Fruit fly (Drosophila melanogaster) whole organism, wandering third instar larva: ENCODE results near the gene CG44085.

Experiments
- Abd-B ChIP-seq: fragments of >200 bp; optimal IDR thresholded peaks from 2 replicates; lab custom pipeline; 2017; ENCODE audit warnings: missing biosample characterization, missing genetic modification characterization
- CG9705 ChIP-seq: fragments of 200-800 bp; sonication (Bioruptor generic); optimal IDR thresholded peaks from 2 replicates; lab custom pipeline; 2018; ENCODE audit warnings: missing biosample characterization, mild to moderate bottlenecking, missing genetic modification characterization
- Dfd ChIP-seq: fragments of >200 bp; optimal IDR thresholded peaks from 2 replicates; lab custom pipeline; 2017; ENCODE audit warnings: missing biosample characterization, missing genetic modification characterization
- Dif ChIP-seq: fragments of 200-275, 200-300 bp; sonication (Bioruptor generic); optimal IDR thresholded peaks from 2 replicates; lab custom pipeline; 2018; ENCODE audit warnings: missing biosample characterization, missing genetic modification characterization; ENCODE audit not compliant: partially characterized antibody
- GATAd ChIP-seq: sonication (Bioruptor generic); optimal IDR thresholded peaks from 2 replicates; lab custom pipeline; 2016; ENCODE audit warnings: missing biosample characterization, missing genetic modification characterization
- HLH106 ChIP-seq: fragments of 200-800 bp; optimal IDR thresholded peaks from 3 replicates; lab custom pipeline; 2019; ENCODE audit warnings: missing biosample characterization, mild to moderate bottlenecking, missing genetic modification characterization, moderate library complexity
- Hnf4 ChIP-seq: fragments of 200-800 bp; sonication (Bioruptor generic); optimal IDR thresholded peaks from 2 replicates; lab custom pipeline; 2016; ENCODE audit warnings: missing biosample characterization, mild to moderate bottlenecking, missing genetic modification characterization
- Hr83 ChIP-seq: fragments of 200-300 bp; sonication (Bioruptor generic); optimal IDR thresholded peaks from 2 replicates; lab custom pipeline; 2016; ENCODE audit warnings: missing biosample characterization, mild to moderate bottlenecking, missing genetic modification characterization, moderate library complexity; ENCODE audit not compliant: poor library complexity, severe bottlenecking
- Jra ChIP-seq: sonication (Bioruptor generic); optimal IDR thresholded peaks from 2 replicates; lab custom pipeline; 2016; ENCODE audit warnings: missing biosample characterization, missing genetic modification characterization
- Myc ChIP-seq: fragments of >200 bp; optimal IDR thresholded peaks from 2 replicates; lab custom pipeline; 2017
- N ChIP-seq: fragments of >200 bp; optimal IDR thresholded peaks from 2 replicates; lab custom pipeline; 2018; ENCODE audit warnings: missing biosample characterization, missing external identifiers, missing genetic modification characterization
- Sp1 ChIP-seq: fragments of 200-800 bp; sonication (Bioruptor generic); optimal IDR thresholded peaks from 3 replicates; lab custom pipeline; 2019; ENCODE audit warnings: missing biosample characterization, mild to moderate bottlenecking, missing genetic modification characterization, moderate library complexity
- Vsx2 ChIP-seq: fragments of 200-300, 225-300 bp; sonication (Bioruptor generic); optimal IDR thresholded peaks from 2 replicates; lab custom pipeline; 2018; ENCODE audit warnings: missing biosample characterization, missing genetic modification characterization; ENCODE audit not compliant: partially characterized antibody
- br ChIP-seq: fragments of 200-800 bp; sonication (Bioruptor generic); optimal IDR thresholded peaks from 2 replicates; lab custom pipeline; 2016; ENCODE audit warnings: missing biosample characterization, missing genetic modification characterization
- brk ChIP-seq: fragments of 200-800 bp; sonication (Bioruptor generic); optimal IDR thresholded peaks from 2 replicates; lab custom pipeline; 2016; ENCODE audit warnings: missing biosample characterization, mild to moderate bottlenecking, missing genetic modification characterization
- dl ChIP-seq, 2 experiments: fragments of 175-275, 200-275 bp in 1 of 2; fragments of 200-275 bp in 1 of 2; sonication (Bioruptor generic); optimal IDR thresholded peaks; lab custom pipeline; 2018; ENCODE audit warnings: mild to moderate bottlenecking in 2 of 2, missing biosample characterization in 2 of 2, missing genetic modification characterization in 2 of 2, moderate library complexity in 2 of 2; ENCODE audit not compliant: partially characterized antibody in 2 of 2, insufficient read depth in 1 of 2
- dmrt93B ChIP-seq: fragments of 200-800 bp; sonication (Bioruptor generic); optimal IDR thresholded peaks from 2 replicates; lab custom pipeline; 2018; ENCODE audit warnings: missing biosample characterization, mild to moderate bottlenecking, missing genetic modification characterization
- dsf ChIP-seq: sonication (Bioruptor generic); optimal IDR thresholded peaks from 2 replicates; lab custom pipeline; 2016; ENCODE audit warnings: missing biosample characterization, missing genetic modification characterization, borderline replicate concordance
- ey ChIP-seq: fragments of 200-800 bp; sonication (Bioruptor generic); optimal IDR thresholded peaks from 2 replicates; lab custom pipeline; 2016; ENCODE audit warnings: missing biosample characterization, missing genetic modification characterization
- foxo ChIP-seq, 2 experiments: fragments of 200-800 bp; sonication (Bioruptor generic); optimal IDR thresholded peaks; 2 replicates in 1 of 2; 3 replicates in 1 of 2; lab custom pipeline; 2016 to 2017; ENCODE audit warnings: missing biosample characterization in 2 of 2, missing genetic modification characterization in 2 of 2
- fru ChIP-seq: fragments of 200-800 bp; sonication (Bioruptor generic); optimal IDR thresholded peaks from 3 replicates; lab custom pipeline; 2016; ENCODE audit warnings: missing biosample characterization, mild to moderate bottlenecking, missing genetic modification characterization
- lola ChIP-seq: fragments of >200 bp; optimal IDR thresholded peaks from 2 replicates; lab custom pipeline; 2017; ENCODE audit warnings: missing biosample characterization, missing genetic modification characterization
- pan ChIP-seq: fragments of >200 bp; optimal IDR thresholded peaks from 2 replicates; lab custom pipeline; 2017
- rgr ChIP-seq: fragments of 200-800 bp; sonication (Bioruptor generic); optimal IDR thresholded peaks from 3 replicates; lab custom pipeline; 2016; ENCODE audit warnings: missing biosample characterization, mild to moderate bottlenecking, missing genetic modification characterization
- sv ChIP-seq: fragments of 200-800 bp; sonication (Bioruptor generic); optimal IDR thresholded peaks from 3 replicates; lab custom pipeline; 2016; ENCODE audit warnings: missing biosample characterization, missing genetic modification characterization
- tai ChIP-seq: sonication (Bioruptor generic); optimal IDR thresholded peaks from 2 replicates; lab custom pipeline; 2016; ENCODE audit warnings: missing biosample characterization, missing genetic modification characterization
- usp ChIP-seq: fragments of >200 bp; optimal IDR thresholded peaks from 2 replicates; lab custom pipeline; 2017; ENCODE audit warnings: missing biosample characterization, missing genetic modification characterization
- woc ChIP-seq: sonication (Bioruptor generic); optimal IDR thresholded peaks from 2 replicates; lab custom pipeline; 2016; ENCODE audit warnings: missing biosample characterization, mild to moderate bottlenecking, missing genetic modification characterization

The CG44085 gene

DNA sequence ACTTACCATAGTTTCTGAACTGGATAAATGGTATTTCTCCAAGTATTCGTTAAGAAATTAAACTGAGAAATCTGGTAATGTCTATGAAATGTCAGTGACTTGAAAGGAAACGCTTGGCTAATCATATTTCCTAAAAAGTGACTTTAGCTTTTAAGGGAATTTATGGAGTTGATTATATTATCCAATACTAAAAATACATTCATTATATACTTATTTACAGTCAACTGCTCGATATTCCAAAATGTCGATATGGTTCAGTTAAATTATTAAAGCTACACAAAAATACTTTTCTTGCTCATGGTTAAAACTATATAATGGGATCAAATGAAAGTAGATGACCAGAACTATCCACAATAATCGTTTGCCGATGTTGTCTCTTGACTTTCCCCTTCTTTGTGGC lies 5.0 kb downstream of the CG44085 start, which contains the start of gene CG31848:
CG31848 (minus strand) TSS at position 101 of the 400 bp plus-strand sequence.
- TF ChIP-seq Vsx2 (GFP tag; lab: Kevin White, UChicago) (no peak), fru (GFP tag; lab: Kevin White, UChicago) (no peak), GATAd (GFP tag; lab: Kevin White, UChicago) (no peak), foxo (GFP tag; optimal IDR thresholded peaks at IDR 0.05; lab: Kevin White, UChicago) (no peak), HLH106 (no peak), Hr83 (GFP tag; lab: Kevin White, UChicago) (no peak), br (GFP tag; lab: Kevin White, UChicago) (no peak), lola (GFP tag; lab: Kevin White, UChicago) (no peak), dsf (GFP tag; lab: Kevin White, UChicago) (no peak)

DNA sequence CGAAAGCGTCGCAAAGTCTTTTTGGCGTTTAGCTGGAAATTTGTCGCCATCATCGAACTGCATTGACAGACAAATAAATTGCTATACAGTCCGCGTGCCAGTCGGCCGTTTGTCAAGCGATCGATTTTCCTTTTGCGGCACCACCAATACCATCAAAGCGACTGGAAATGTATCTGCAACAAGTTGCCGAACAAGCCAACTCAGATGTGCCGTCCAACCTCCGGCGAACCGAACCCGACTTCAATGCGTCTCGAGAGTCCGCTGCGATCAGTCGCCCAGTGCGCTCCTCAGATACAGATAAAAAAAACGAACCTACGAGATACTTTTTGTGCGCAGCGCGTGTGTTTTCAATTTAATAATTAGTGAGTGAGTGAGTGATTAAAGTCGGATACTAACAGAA lies 5.8 kb downstream of the CG44085 start:
- TF ChIP-seq br (GFP tag; lab: Kevin White, UChicago) (no peak), CG9705 (GFP tag; lab: Kevin White, UChicago) (no peak), tai (GFP tag; lab: Kevin White, UChicago) (no peak), HLH106 (no peak), fru (GFP tag; lab: Kevin White, UChicago) (no peak), Myc (lab: Kevin White, UChicago) (no peak), rgr (GFP tag; lab: Kevin White, UChicago) (no peak), Sp1 (GFP tag; lab: Kevin White, UChicago) (no peak), N (GFP tag; lab: Kevin White, UChicago) (no peak), pan (lab: Kevin White, UChicago) (no peak), ey (GFP tag; lab: Kevin White, UChicago) (no peak), Hnf4 (GFP tag; lab: Kevin White, UChicago) (no peak), woc (no peak), foxo (GFP tag; optimal IDR thresholded peaks at IDR 0.05; lab: Kevin White, UChicago) (no peak), brk (GFP tag; lab: Kevin White, UChicago) (no peak), Vsx2 (GFP tag; lab: Kevin White, UChicago) (no peak)

DNA sequence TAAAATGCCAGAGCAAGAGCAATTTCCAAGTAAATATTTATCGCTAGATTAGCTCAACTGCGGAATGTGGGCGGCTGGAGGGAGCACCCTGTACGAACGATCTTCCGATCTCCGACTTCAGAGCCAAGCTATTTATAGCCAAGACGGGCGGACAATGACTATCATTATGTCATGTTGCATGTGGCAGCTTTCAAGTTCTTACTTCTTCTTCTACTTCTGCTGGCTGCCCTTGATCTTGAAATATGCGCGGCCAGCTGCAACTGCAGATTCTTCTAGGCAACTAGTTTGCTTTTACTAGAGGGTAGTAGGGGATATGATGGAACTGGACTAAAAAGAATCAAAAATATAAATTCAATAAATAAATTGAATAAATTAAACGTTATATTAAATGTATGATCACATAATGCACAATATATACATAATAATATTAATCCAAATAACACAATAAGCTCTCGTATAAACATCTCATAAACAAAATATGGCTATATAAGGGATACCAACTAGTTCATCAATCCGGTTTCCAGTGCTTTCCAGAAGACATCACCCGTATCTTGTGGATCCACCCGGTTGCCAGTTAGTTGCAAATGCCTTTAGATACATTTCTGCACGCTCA lies 7.3 kb downstream of the CG44085 start:
- TF ChIP-seq HLH106 (no peak), Sp1 (GFP tag; lab: Kevin White, UChicago) (no peak), ey (GFP tag; lab: Kevin White, UChicago) (no peak), fru (GFP tag; lab: Kevin White, UChicago) (no peak), Dfd (GFP tag; lab: Kevin White, UChicago) (no peak), Vsx2 (GFP tag; lab: Kevin White, UChicago) (no peak)

DNA sequence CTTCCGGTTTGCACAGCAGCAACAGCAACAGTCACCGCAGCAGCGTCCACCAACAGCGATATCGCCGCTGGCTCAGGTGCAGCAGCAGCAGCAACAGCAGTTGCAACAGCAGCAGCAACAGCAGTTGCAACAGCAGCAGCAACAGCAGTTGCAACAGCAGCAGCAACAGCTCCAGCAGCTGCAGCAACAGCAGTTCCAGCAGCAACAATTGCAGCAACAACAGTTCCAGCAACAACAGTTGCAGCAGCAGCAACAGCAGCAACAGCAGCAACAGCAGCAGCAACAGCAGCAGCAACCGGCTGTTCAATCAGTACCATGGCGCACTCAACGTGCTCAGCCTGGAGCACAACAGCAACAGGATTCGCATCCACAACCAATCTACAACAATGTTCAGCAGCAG lies 11.7 kb downstream of the CG44085 start:
- TF ChIP-seq dmrt93B (GFP tag; lab: Kevin White, UChicago) = no peak
- TF ChIP-seq Dfd (GFP tag; lab: Kevin White, UChicago) = peak; percentile 85

DNA sequence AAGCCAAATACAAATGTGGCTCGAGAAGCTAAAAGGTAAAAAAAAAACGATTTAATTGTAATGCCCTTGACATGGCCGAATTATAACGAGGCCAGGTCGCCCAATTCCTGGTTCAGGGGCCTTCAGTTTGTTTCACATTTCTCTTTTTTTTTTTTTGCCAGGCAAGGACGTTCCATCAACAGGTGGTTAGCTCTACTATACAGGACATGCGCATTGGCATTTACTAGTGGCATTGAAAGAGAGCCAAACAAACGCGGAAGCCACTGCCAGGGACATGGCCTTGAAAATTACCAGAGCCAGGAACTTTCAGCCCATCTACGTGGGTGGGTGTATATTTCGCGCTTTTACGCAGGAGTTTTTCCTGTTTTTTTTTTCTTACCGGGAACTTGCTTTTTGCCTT lies 25.0 kb downstream of the CG44085 start:
- no peak for TF ChIP-seq pan (lab: Kevin White, UChicago)
- TF ChIP-seq Myc (lab: Kevin White, UChicago) = no peak
- TF ChIP-seq Abd-B (GFP tag; lab: Kevin White, UChicago) = no peak
- TF ChIP-seq CG9705 (GFP tag; lab: Kevin White, UChicago) = no peak
- TF ChIP-seq woc = no peak
- TF ChIP-seq GATAd (GFP tag; lab: Kevin White, UChicago) = no peak
- no peak for TF ChIP-seq Dfd (GFP tag; lab: Kevin White, UChicago)
- no peak for TF ChIP-seq Dif (GFP tag; lab: Kevin White, UChicago)
- TF ChIP-seq Jra = no peak
- TF ChIP-seq sv = no peak
- no peak for TF ChIP-seq foxo (GFP tag; optimal IDR thresholded peaks at IDR 0.05; lab: Kevin White, UChicago)
- no peak for TF ChIP-seq dmrt93B (GFP tag; lab: Kevin White, UChicago)
- TF ChIP-seq br (GFP tag; lab: Kevin White, UChicago) = no peak
- no peak for TF ChIP-seq usp (GFP tag; lab: Kevin White, UChicago)
- TF ChIP-seq dl (GFP tag; optimal IDR thresholded peaks at IDR 0.05; lab: Kevin White, UChicago; ENCODE audit: insufficient read depth in 1 of 2, partially characterized antibody in 2 of 2) = no peak
